Fruit fly (Drosophila melanogaster): ENCODE results near the gene CG42688.

The CG42688 gene

dm6 chr2L:19158005-19158666 is 24.5 kb downstream of the CG42688 start (continued):
- no peak for TF ChIP-seq CG4404 (GFP tag; IDR thresholded peaks at IDR 0.05)
- TF ChIP-seq CG12104 (GFP tag; optimal IDR thresholded peaks at IDR 0.05) = no peak
- TF ChIP-seq NFAT (GFP tag; IDR thresholded peaks at IDR 0.05) = peak; percentile 20; the same call in 1 of the 2 replicates
- TF ChIP-seq CG4820 (GFP tag; optimal IDR thresholded peaks at IDR 0.05) = no peak
- TF ChIP-seq insv (GFP tag; optimal IDR thresholded peaks at IDR 0.05) = peak in 1 of 2 experiments; percentile 64
- peak; percentile 29 for TF ChIP-seq CG12659 (GFP tag; optimal IDR thresholded peaks at IDR 0.05)
- 0 out of 3 replicates have a peak, but pooled peaks have one; percentile 34 for TF ChIP-seq CG7963 (GFP tag; IDR thresholded peaks at IDR 0.05; ENCODE audit: partially characterized antibody)
- no peak for TF ChIP-seq dan (GFP tag; IDR thresholded peaks at IDR 0.05)
- no peak for TF ChIP-seq sens-2 (GFP tag; IDR thresholded peaks at IDR 0.05)
- TF ChIP-seq sens (GFP tag) = peak; percentile 88
- no peak for TF ChIP-seq Dref (GFP tag; IDR thresholded peaks at IDR 0.05)
- TF ChIP-seq fd102C (GFP tag; optimal IDR thresholded peaks at IDR 0.05) = peak; percentile 19
- peak; percentile 66 for TF ChIP-seq CG17829 (tag; optimal IDR thresholded peaks at IDR 0.05)
- TF ChIP-seq CG11695 (GFP tag; IDR thresholded peaks at IDR 0.05) = no peak
- TF ChIP-seq pita (GFP tag; optimal IDR thresholded peaks at IDR 0.05) = no peak
- TF ChIP-seq chn (GFP tag; optimal IDR thresholded peaks at IDR 0.05) = no peak
- TF ChIP-seq chm (GFP tag; IDR thresholded peaks at IDR 0.05) = peak; percentile 77
- TF ChIP-seq Asciz (GFP tag; optimal IDR thresholded peaks at IDR 0.05) = no peak
- TF ChIP-seq CG8089 (GFP tag; optimal IDR thresholded peaks at IDR 0.05) = no peak
- no peak for TF ChIP-seq Poxn (GFP tag; IDR thresholded peaks at IDR 0.05)
- TF ChIP-seq Nf-YB (GFP tag; optimal IDR thresholded peaks at IDR 0.05) = no peak
- no peak for TF ChIP-seq Dfd (GFP tag; optimal IDR thresholded peaks at IDR 0.05)
- no peak for TF ChIP-seq HmgD (GFP tag; optimal IDR thresholded peaks at IDR 0.05)
- no peak for TF ChIP-seq CG11247 (GFP tag; IDR thresholded peaks at IDR 0.05)
- TF ChIP-seq amos (GFP tag; IDR thresholded peaks at IDR 0.05; ENCODE audit: partially characterized antibody) = peak; percentile 33; the same call in 1 of the 2 replicates
- peak; percentile 73 for TF ChIP-seq CG6765 (GFP tag; optimal IDR thresholded peaks at IDR 0.05)
- TF ChIP-seq so (GFP tag; IDR thresholded peaks at IDR 0.05) = no peak
- no peak for TF ChIP-seq lmd (GFP tag; IDR thresholded peaks at IDR 0.05)
- no peak for TF ChIP-seq NK7.1 (GFP tag; optimal IDR thresholded peaks at IDR 0.05)
- peak; percentile 58 for TF ChIP-seq CG17568 (GFP tag; optimal IDR thresholded peaks at IDR 0.05)
- TF ChIP-seq gt (GFP tag; IDR thresholded peaks at IDR 0.05) = no peak
- TF ChIP-seq prd (optimal IDR thresholded peaks at IDR 0.05) = no peak
- TF ChIP-seq prd (GFP tag; IDR thresholded peaks at IDR 0.05) = no peak
- TF ChIP-seq CG5180 (GFP tag; optimal IDR thresholded peaks at IDR 0.05) = peak; percentile 50
- no peak for TF ChIP-seq fd3F (GFP tag; optimal IDR thresholded peaks at IDR 0.05)
- peak; percentile 8 for TF ChIP-seq CG2202 (tag; optimal IDR thresholded peaks at IDR 0.05)
- TF ChIP-seq wor (GFP tag; IDR thresholded peaks at IDR 0.05) = no peak
- TF ChIP-seq esg (GFP tag; conservative IDR thresholded peaks at IDR 0.05) = no peak
- no peak for TF ChIP-seq CG1233 (GFP tag; optimal IDR thresholded peaks at IDR 0.05)
- no peak for TF ChIP-seq CG4424 (GFP tag; optimal IDR thresholded peaks at IDR 0.05)
- TF ChIP-seq Nf-YC (tag; optimal IDR thresholded peaks at IDR 0.05) = peak; percentile 47
- TF ChIP-seq CG12236 (GFP tag; optimal IDR thresholded peaks at IDR 0.05) = no peak
- no peak for TF ChIP-seq Myb (GFP tag; optimal IDR thresholded peaks at IDR 0.05)
- peak; percentile 55 for TF ChIP-seq HmgZ (tag; optimal IDR thresholded peaks at IDR 0.05)
- no peak for TF ChIP-seq ems (GFP tag; optimal IDR thresholded peaks at IDR 0.05)
- TF ChIP-seq sd (tag; optimal IDR thresholded peaks at IDR 0.05) = peak; percentile 75
- TF ChIP-seq ro (GFP tag; IDR thresholded peaks at IDR 0.05) = no peak
- TF ChIP-seq CG17361 (GFP tag; IDR thresholded peaks at IDR 0.05) = no peak
- TF ChIP-seq CG31388 (GFP tag; optimal IDR thresholded peaks at IDR 0.05) = no peak
- no peak for TF ChIP-seq HLH54F (GFP tag; optimal IDR thresholded peaks at IDR 0.05)
- TF ChIP-seq stc (GFP tag; IDR thresholded peaks at IDR 0.05) = no peak; the same call in 1 of the 2 replicates
- TF ChIP-seq CG17186 (GFP tag; optimal IDR thresholded peaks at IDR 0.05) = no peak

Data from whole organism, embryonic.